Worm (Caenorhabditis elegans) whole organism, L4 larva: ENCODE measurements around the gene hot-8.

ENCODE experiments used
- D1046.2 ChIP-seq: fragments of 200-800 bp; sonication (Bioruptor generic); IDR thresholded peaks from 2 replicates; pipeline ENCODE4 v1.3.6; 2022; ENCODE audit warnings: missing genetic modification characterization, missing compliant biosample characterization
- F44E2.7 ChIP-seq: fragments of 200-800 bp; sonication (Bioruptor generic); IDR thresholded peaks from 2 replicates; pipeline ENCODE4 v2.1.2; 2022; ENCODE audit warnings: missing genetic modification characterization, missing compliant biosample characterization
- R02D3.7 ChIP-seq: fragments of 150-350 bp; sonication (generic microtip); optimal IDR thresholded peaks from 3 replicates; lab custom pipeline; 2014; ENCODE audit warnings: missing biosample characterization, missing genetic modification characterization
- T26A8.4 ChIP-seq: fragments of 200-800 bp; sonication (Bioruptor generic); IDR thresholded peaks from 2 replicates; pipeline ENCODE4 v1.3.6; 2022; ENCODE audit warnings: missing genetic modification characterization, missing compliant biosample characterization
- Y48G9A.11 ChIP-seq: fragments of 200-800 bp; sonication (Bioruptor generic); IDR thresholded peaks from 2 replicates; pipeline ENCODE4 v1.3.6; 2022; ENCODE audit warnings: missing genetic modification reagents, missing genetic modification characterization, missing compliant biosample characterization
- ZK337.2 ChIP-seq: fragments of 200-800 bp; sonication (Bioruptor generic); IDR thresholded peaks from 2 replicates; pipeline ENCODE4 v1.3.6; 2022; ENCODE audit warnings: missing genetic modification reagents, missing genetic modification characterization, missing compliant biosample characterization
- aha-1 ChIP-seq: fragments of 150-350 bp; peaks from one replicate; lab custom pipeline; 2014; ENCODE audit warnings: missing biosample characterization, missing genetic modification characterization
- ama-1 ChIP-seq: fragments of 150-350 bp; optimal IDR thresholded peaks from 2 replicates; lab custom pipeline; 2014; ENCODE audit warnings: inconsistent platforms, mixed read lengths
- ceh-32 ChIP-seq: sonication (generic microtip); optimal IDR thresholded peaks from 2 replicates; lab custom pipeline; 2016; ENCODE audit warnings: mild to moderate bottlenecking, missing genetic modification characterization, missing compliant biosample characterization; ENCODE audit not compliant: poor library complexity
- daf-12 ChIP-seq: fragments of 150-350 bp; optimal IDR thresholded peaks from 2 replicates; lab custom pipeline; 2014; ENCODE audit warnings: missing biosample characterization, missing genetic modification reagents, missing genetic modification characterization
- daf-16 ChIP-seq, 3 experiments: sonication (generic microtip); optimal IDR thresholded peaks; 2 replicates each; lab custom pipeline; 2016 to 2017; ENCODE audit warnings: missing genetic modification characterization in 3 of 3, missing genetic modification reagents in 3 of 3, mild to moderate bottlenecking in 2 of 3, missing compliant biosample characterization in 2 of 3, missing biosample characterization in 1 of 3, moderate library complexity in 1 of 3
- dmd-8 ChIP-seq: fragments of 200-800 bp; sonication (Bioruptor generic); IDR thresholded peaks from 2 replicates; pipeline ENCODE4 v1.3.6; 2022; ENCODE audit warnings: missing genetic modification characterization, missing compliant biosample characterization
- dmd-9 ChIP-seq: fragments of 200-800 bp; sonication (Bioruptor generic); IDR thresholded peaks from 2 replicates; pipeline ENCODE4 v1.3.6; 2022; ENCODE audit warnings: missing genetic modification reagents, missing genetic modification characterization, missing compliant biosample characterization
- dpl-1 ChIP-seq: fragments of 150-350 bp; optimal IDR thresholded peaks from 2 replicates; lab custom pipeline; 2014; ENCODE audit warnings: missing biosample characterization, missing genetic modification reagents, missing genetic modification characterization
- duxl-1 ChIP-seq: sonication (generic microtip); optimal IDR thresholded peaks from 2 replicates; lab custom pipeline; 2016; ENCODE audit warnings: mild to moderate bottlenecking, missing genetic modification characterization, moderate library complexity, missing compliant biosample characterization; ENCODE audit not compliant: poor library complexity
- dve-1 ChIP-seq: sonication (generic microtip); optimal IDR thresholded peaks from 2 replicates; lab custom pipeline; 2017; ENCODE audit warnings: antibody characterized with exemption, mild to moderate bottlenecking, missing genetic modification characterization, missing compliant biosample characterization; ENCODE audit not compliant: insufficient read depth
- egl-43 ChIP-seq: fragments of 200-800 bp; sonication (Bioruptor generic); IDR thresholded peaks from 2 replicates; pipeline ENCODE4 v1.3.6; 2022; ENCODE audit warnings: missing genetic modification reagents, missing genetic modification characterization, missing compliant biosample characterization
- gei-8 ChIP-seq: fragments of 200-800 bp; sonication (Bioruptor generic); optimal IDR thresholded peaks from 2 replicates; lab custom pipeline; 2018; ENCODE audit warnings: mild to moderate bottlenecking, missing genetic modification characterization, missing compliant biosample characterization
- madf-5 ChIP-seq, 2 experiments: fragments of 200-800 bp; sonication (Bioruptor generic); IDR thresholded peaks; 2 replicates each; pipeline ENCODE4 v1.3.6; 2022; ENCODE audit warnings: missing compliant biosample characterization in 2 of 2, missing genetic modification characterization in 2 of 2
- mdt-29 ChIP-seq: fragments of 200-800 bp; sonication (Bioruptor generic); IDR thresholded peaks from 2 replicates; pipeline ENCODE4 v1.3.6; 2022; ENCODE audit warnings: missing genetic modification reagents, missing genetic modification characterization, missing compliant biosample characterization
- nhr-111 ChIP-seq: fragments of 200-800 bp; sonication (Bioruptor generic); optimal IDR thresholded peaks from 2 replicates; lab custom pipeline; 2018; ENCODE audit warnings: mild to moderate bottlenecking, missing genetic modification characterization, missing compliant biosample characterization
- nhr-237 ChIP-seq: sonication (generic microtip); optimal IDR thresholded peaks from 2 replicates; lab custom pipeline; 2017; ENCODE audit warnings: missing biosample characterization, missing genetic modification characterization
- nhr-6 ChIP-seq: fragments of 150-350 bp; optimal IDR thresholded peaks from 2 replicates; lab custom pipeline; 2014; ENCODE audit warnings: missing biosample characterization, missing genetic modification characterization
- nhr-76 ChIP-seq: fragments of 150-350 bp; optimal IDR thresholded peaks from 2 replicates; lab custom pipeline; 2014; ENCODE audit warnings: missing biosample characterization, missing genetic modification characterization
- set-16 ChIP-seq: fragments of 200-800 bp; sonication (Bioruptor generic); IDR thresholded peaks from 2 replicates; pipeline ENCODE4 v1.3.6; 2022; ENCODE audit warnings: missing genetic modification reagents, missing genetic modification characterization, missing compliant biosample characterization
- spr-1 ChIP-seq: sonication (generic microtip); optimal IDR thresholded peaks from 2 replicates; lab custom pipeline; 2016; ENCODE audit warnings: mild to moderate bottlenecking, missing genetic modification characterization, missing compliant biosample characterization
- unc-62 ChIP-seq, 3 experiments: fragments of 150-350 bp in 1 of 3; sonication (generic microtip); optimal IDR thresholded peaks in 2 of 3; peaks in 1 of 3; 1 replicate in 1 of 3; 2 replicates in 2 of 3; lab custom pipeline; 2014 to 2017; ENCODE audit warnings: missing biosample characterization in 3 of 3, missing genetic modification characterization in 3 of 3, missing genetic modification reagents in 3 of 3, missing genotype in 1 of 3

Gene hot-8

ce11 chrX:1162019-1162418, 18.1 kb upstream of the hot-8 start, which contains the start of gene tmc-1:
Gene tmc-1, plus strand, starts transcription at chrX:1162207.
- peak in 1 of 2 experiments; percentile 93 for TF ChIP-seq unc-62 (GFP tag; optimal IDR thresholded peaks at IDR 0.05 in 1 of 2; lab: Kevin White, UChicago)
- no peak for TF ChIP-seq unc-62 (tag; optimal IDR thresholded peaks at IDR 0.05; lab: Kevin White, UChicago)
- no peak for TF ChIP-seq F44E2.7 (GFP tag; lab: Robert Waterston, UW)

- TF ChIP-seq gei-8 (GFP tag; lab: Kevin White, UChicago) (no peak), R02D3.7 (no peak), D1046.2 (no peak), nhr-76 (no peak)
These were observed 12.8 kb upstream of the hot-8 start for ce11 chrX:1167234-1167633.

ce11 chrX:1171617-1172016, 8.5 kb upstream of the hot-8 start:
- TF ChIP-seq unc-62 (GFP tag; optimal IDR thresholded peaks at IDR 0.05 in 1 of 2; lab: Kevin White, UChicago) (peak in 1 of 2 experiments; percentile 97), unc-62 (tag; optimal IDR thresholded peaks at IDR 0.05; lab: Kevin White, UChicago) (no peak), dve-1 (tag; lab: Kevin White, UChicago) (no peak)

- TF ChIP-seq set-16 = peak; percentile 72
- TF ChIP-seq ama-1 (lab: Kevin White, UChicago) = no peak
- TF ChIP-seq, all 104 proteins: peak for 1
These were observed 8.1 kb upstream of the hot-8 start for ce11 chrX:1172024-1172423.

ce11 chrX:1181271-1181958, 1.3 kb downstream of the hot-8 start:
- peak; percentile 48 for TF ChIP-seq set-16
- TF ChIP-seq egl-43 (GFP tag; lab: Robert Waterston, UW) = peak; percentile 55; the same call in 1 of the 2 replicates
- no peak for TF ChIP-seq daf-12 (tag; lab: Kevin White, UChicago)
- TF ChIP-seq aha-1 = peak; percentile 24
- TF ChIP-seq duxl-1 = no peak

ce11 chrX:1183258-1183657, 3.2 kb downstream of the hot-8 start:
- TF ChIP-seq ceh-32 = no peak
- no peak for TF ChIP-seq dmd-9
- no peak for TF ChIP-seq spr-1
- TF ChIP-seq mdt-29 (GFP tag; lab: Robert Waterston, UW) = no peak
- no peak for TF ChIP-seq T26A8.4
- no peak for TF ChIP-seq dpl-1 (GFP tag; lab: Kevin White, UChicago)
- no peak for TF ChIP-seq nhr-237 (tag; lab: Kevin White, UChicago)
- peak in 1 of 2 experiments; percentile 77 for TF ChIP-seq unc-62 (GFP tag; optimal IDR thresholded peaks at IDR 0.05 in 1 of 2; lab: Kevin White, UChicago)
- no peak for TF ChIP-seq unc-62 (tag; optimal IDR thresholded peaks at IDR 0.05; lab: Kevin White, UChicago)
- TF ChIP-seq dmd-8 (GFP tag; lab: Robert Waterston, UW) = no peak
- peak in 1 of 2 experiments; percentile 27 for TF ChIP-seq daf-16 (GFP tag; optimal IDR thresholded peaks at IDR 0.05; lab: Kevin White, UChicago)
- TF ChIP-seq daf-16 (tag; optimal IDR thresholded peaks at IDR 0.05; lab: Kevin White, UChicago) = no peak
- no peak for TF ChIP-seq Y48G9A.11 (GFP tag; lab: Robert Waterston, UW)
- no peak for TF ChIP-seq madf-5 (GFP tag; IDR thresholded peaks at IDR 0.05; lab: Robert Waterston, UW)
- TF ChIP-seq ZK337.2 (GFP tag; lab: Robert Waterston, UW) = no peak
- TF ChIP-seq nhr-111 = no peak
- TF ChIP-seq, all 104 proteins: peak for 2

ce11 chrX:1183985-1184384, 3.9 kb downstream of the hot-8 start:
- TF ChIP-seq aha-1 (peak; percentile 93), nhr-6 (tag; lab: Kevin White, UChicago) (no peak)
